Fruit fly (Drosophila melanogaster) whole organism, prepupa: ENCODE results near the gene mgl.

ENCODE experiments used
- CG15336 ChIP-seq: fragments of 200-800 bp; sonication (Bioruptor generic); IDR thresholded peaks from 2 replicates; pipeline ENCODE4 v1.3.6; 2022; ENCODE audit warnings: missing biosample characterization, missing genetic modification characterization
- CG4318 ChIP-seq: fragments of 200-800 bp; sonication (Bioruptor generic); optimal IDR thresholded peaks from 3 replicates; lab custom pipeline; 2017; ENCODE audit warnings: missing biosample characterization, mild to moderate bottlenecking, missing genetic modification characterization
- CG6163 ChIP-seq: fragments of 200-800 bp; sonication (Bioruptor generic); IDR thresholded peaks from 3 replicates; pipeline ENCODE4 v1.3.6; 2022; ENCODE audit warnings: missing biosample characterization, missing genetic modification characterization
- CG6792 ChIP-seq: fragments of 200-800 bp; sonication (Bioruptor generic); optimal IDR thresholded peaks from 3 replicates; lab custom pipeline; 2016; ENCODE audit warnings: missing biosample characterization, missing genetic modification characterization
- Hr39 ChIP-seq: fragments of 200-800 bp; sonication (Bioruptor generic); optimal IDR thresholded peaks from 2 replicates; lab custom pipeline; 2016; ENCODE audit warnings: missing biosample characterization, missing genetic modification characterization
- Sox14 ChIP-seq: fragments of 200-800 bp; sonication (Bioruptor generic); optimal IDR thresholded peaks from 3 replicates; lab custom pipeline; 2016; ENCODE audit warnings: missing biosample characterization, missing genetic modification characterization
- cyc ChIP-seq: fragments of 200-800 bp; sonication (Bioruptor generic); optimal IDR thresholded peaks from 3 replicates; lab custom pipeline; 2016; ENCODE audit warnings: missing biosample characterization, missing genetic modification characterization
- fd85E ChIP-seq: fragments of 200-800 bp; sonication (Bioruptor generic); optimal IDR thresholded peaks from 3 replicates; lab custom pipeline; 2016; ENCODE audit warnings: missing biosample characterization, missing genetic modification characterization
- svp ChIP-seq: fragments of 200-800 bp; sonication (Bioruptor generic); peaks from one replicate; lab custom pipeline; 2016; ENCODE audit warnings: missing biosample characterization, missing genetic modification characterization

- TF ChIP-seq fd85E (GFP tag; lab: Kevin White, UChicago) (no peak), CG6163 (GFP tag; lab: Robert Waterston, UW) (no peak), CG4318 (GFP tag; lab: Kevin White, UChicago) (no peak), Hr39 (GFP tag; lab: Kevin White, UChicago) (no peak), cyc (GFP tag; lab: Kevin White, UChicago) (no peak), Sox14 (GFP tag; lab: Kevin White, UChicago) (no peak), CG6792 (no peak), CG15336 (GFP tag; lab: Robert Waterston, UW) (no peak), svp (GFP tag; lab: Kevin White, UChicago) (no peak)
These were observed 44.5 kb upstream of the mgl start for dm6 chrX:9544457-9544856.
